Fruit fly (Drosophila melanogaster) whole organism, embryonic: ENCODE data around the gene SkpA.

Source experiments
- CG11695 ChIP-seq: fragments of 200-800 bp; sonication (Bioruptor generic); IDR thresholded peaks from 3 replicates; pipeline ENCODE4 v1.3.6; 2022; ENCODE audit warnings: missing biosample characterization, missing genetic modification characterization
- CG1647 ChIP-seq: fragments of 200-800 bp; sonication (Bioruptor generic); optimal IDR thresholded peaks from 3 replicates; lab custom pipeline; 2016; ENCODE audit warnings: missing biosample characterization, missing genetic modification characterization
- CG4707 ChIP-seq: fragments of 200-800 bp; sonication (Bioruptor generic); optimal IDR thresholded peaks from 2 replicates; lab custom pipeline; 2018; ENCODE audit warnings: missing biosample characterization, mild to moderate bottlenecking, missing genetic modification characterization, moderate library complexity
- CG8089 ChIP-seq: fragments of 200-800 bp; sonication (Bioruptor generic); optimal IDR thresholded peaks from 3 replicates; lab custom pipeline; 2016; ENCODE audit warnings: missing biosample characterization, missing genetic modification characterization
- Scr ChIP-seq: fragments of 200-800 bp; sonication (Bioruptor generic); IDR thresholded peaks from 2 replicates; pipeline ENCODE4 v1.3.6; 2022; ENCODE audit warnings: missing biosample characterization, missing genetic modification characterization; ENCODE audit not compliant: partially characterized antibody
- ash1 ChIP-seq: fragments of 200-800 bp; sonication (Bioruptor generic); optimal IDR thresholded peaks from 2 replicates; lab custom pipeline; 2018; ENCODE audit warnings: missing biosample characterization, mild to moderate bottlenecking, missing genetic modification characterization
- ato ChIP-seq: fragments of 200-800 bp; sonication (Bioruptor generic); IDR thresholded peaks from 2 replicates; pipeline ENCODE4 v1.3.6; 2022; ENCODE audit warnings: missing biosample characterization, missing genetic modification characterization; ENCODE audit not compliant: partially characterized antibody
- ttk ChIP-seq: fragments of 200-800 bp; sonication (Bioruptor generic); IDR thresholded peaks from 2 replicates; pipeline ENCODE4 v2.1.2; 2022; ENCODE audit warnings: missing biosample characterization, missing genetic modification characterization

DNA sequence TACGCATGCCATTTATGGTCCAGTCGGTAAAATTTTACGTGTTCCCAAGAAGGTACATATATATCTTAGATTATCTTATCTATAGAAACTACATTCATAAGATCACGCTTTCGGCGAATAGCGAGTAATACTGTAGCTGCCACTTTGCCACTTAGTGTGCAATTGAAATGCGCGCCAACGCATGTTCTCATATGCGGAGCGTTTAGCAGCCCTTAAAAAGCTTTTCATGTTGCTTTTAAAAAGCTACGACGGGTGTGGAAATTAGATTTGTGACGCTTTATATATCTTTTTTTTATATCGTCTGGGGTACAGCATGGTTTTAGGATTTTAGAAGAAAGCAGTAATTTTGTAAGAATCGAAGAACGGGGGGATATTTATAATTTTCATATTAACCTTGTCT is 2.1 kb downstream of the SkpA start:
- TF ChIP-seq ttk: no peak
- TF ChIP-seq CG1647 (GFP tag; lab: Kevin White, UChicago): no peak
- no peak for TF ChIP-seq ato (GFP tag; lab: Robert Waterston, UW)
- TF ChIP-seq CG4707 (GFP tag; lab: Kevin White, UChicago): no peak
- TF ChIP-seq ash1 (GFP tag; lab: Kevin White, UChicago): no peak
- TF ChIP-seq CG11695 (GFP tag; lab: Robert Waterston, UW): no peak
- TF ChIP-seq CG8089 (GFP tag; lab: Kevin White, UChicago): no peak
- no peak for TF ChIP-seq Scr (GFP tag; lab: Robert Waterston, UW)
